Fruit fly (Drosophila melanogaster): Measurements from ENCODE around the gene Oseg4.
A peak's percentile ranks its signal among the peaks of the same experiment; 100 is the strongest.

The Oseg4 gene

DNA sequence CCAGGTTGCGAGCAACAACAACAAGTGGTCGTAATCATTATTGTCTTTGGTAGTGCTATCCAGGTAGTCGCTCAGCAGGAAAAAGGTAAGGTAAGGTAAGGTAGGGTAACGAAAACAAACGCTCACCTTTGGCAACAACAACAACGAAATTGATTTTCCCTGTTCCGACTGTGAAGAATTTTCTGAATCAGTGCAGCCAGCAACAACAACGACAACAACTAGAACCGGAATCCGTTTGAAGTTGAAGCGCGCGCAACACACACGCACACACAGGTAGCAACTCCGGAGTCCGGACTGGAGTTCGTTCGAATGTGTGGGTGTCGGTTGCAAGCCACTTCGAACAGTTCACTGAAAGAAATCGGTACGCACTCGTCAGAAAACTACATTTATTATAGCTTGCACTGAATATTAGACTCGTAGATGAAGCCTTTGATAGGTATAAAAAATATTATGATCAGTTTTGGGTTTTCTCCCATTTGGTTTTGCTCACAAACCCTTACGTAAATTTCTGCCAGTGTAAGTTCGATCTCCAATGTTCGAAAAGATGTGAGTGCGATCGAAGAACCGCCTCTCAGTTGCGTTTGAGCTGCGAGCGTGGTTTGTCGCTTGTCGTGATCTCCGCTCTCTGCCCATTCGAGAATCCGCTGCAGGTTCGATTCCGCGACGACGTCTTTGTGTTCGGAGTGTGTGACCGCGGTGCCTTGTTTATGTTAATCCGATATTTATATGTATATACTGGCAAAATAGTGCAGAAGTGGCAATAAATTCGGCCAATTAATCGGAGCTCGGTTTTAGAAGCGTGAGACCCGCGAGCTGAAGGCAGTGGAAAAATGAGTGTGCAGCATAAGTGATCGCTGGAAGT is 11.0 kb upstream of the Oseg4 start, which contains the start of gene CG13921 (continued):
- TF ChIP-seq kah (GFP tag; optimal IDR thresholded peaks at IDR 0.05) (peak; percentile 95), CG17385 (GFP tag; optimal IDR thresholded peaks at IDR 0.05) (peak; percentile 94), CG14667 (GFP tag; IDR thresholded peaks at IDR 0.05) (peak; percentile 99), chm (GFP tag; IDR thresholded peaks at IDR 0.05) (peak; percentile 99), CG4424 (GFP tag; optimal IDR thresholded peaks at IDR 0.05) (peak; percentile 100), CG10366 (GFP tag; IDR thresholded peaks at IDR 0.05) (peak; percentile 99), pita (GFP tag; optimal IDR thresholded peaks at IDR 0.05) (no peak), CG11560 (tag; IDR thresholded peaks at IDR 0.05) (peak; percentile 89), ind (GFP tag; optimal IDR thresholded peaks at IDR 0.05) (peak; percentile 99), Kr (GFP tag; optimal IDR thresholded peaks at IDR 0.05) (peak; percentile 95), CG10979 (tag; optimal IDR thresholded peaks at IDR 0.05) (peak; percentile 100), CG1529 (GFP tag; optimal IDR thresholded peaks at IDR 0.05) (peak; percentile 98), crc (GFP tag; optimal IDR thresholded peaks at IDR 0.05) (peak; percentile 99), CG32767 (GFP tag; IDR thresholded peaks at IDR 0.05) (peak; percentile 98), Antp (GFP tag; optimal IDR thresholded peaks at IDR 0.05) (peak; percentile 100), aop (GFP tag; IDR thresholded peaks at IDR 0.05) (peak; percentile 97), CG10565 (GFP tag; optimal IDR thresholded peaks at IDR 0.05) (peak; percentile 99), E2f2 (GFP tag; IDR thresholded peaks at IDR 0.05) (peak; percentile 85), PHDP (tag; optimal IDR thresholded peaks at IDR 0.05) (peak; percentile 98), eve (GFP tag; optimal IDR thresholded peaks at IDR 0.05) (peak in 1 of 2 experiments; percentile 100), CG4854 (GFP tag; optimal IDR thresholded peaks at IDR 0.05) (peak; percentile 99), oc (tag; optimal IDR thresholded peaks at IDR 0.05) (peak; percentile 99), Opbp (GFP tag; IDR thresholded peaks at IDR 0.05; ENCODE audit: partially characterized antibody) (peak; percentile 62; the same call in 1 of the 3 replicates), dysf (GFP tag; IDR thresholded peaks at IDR 0.05) (peak; percentile 99), Ada2b (GFP tag; IDR thresholded peaks at IDR 0.05) (peak; percentile 99), Poxn (GFP tag; IDR thresholded peaks at IDR 0.05) (peak; percentile 94), ewg (GFP tag; optimal IDR thresholded peaks at IDR 0.05) (peak; percentile 96), CG4360 (GFP tag; IDR thresholded peaks at IDR 0.05) (peak; percentile 98), Fer1 (GFP tag; optimal IDR thresholded peaks at IDR 0.05) (peak; percentile 97), Mad (GFP tag; optimal IDR thresholded peaks at IDR 0.05) (peak; percentile 99), ranshi (GFP tag; IDR thresholded peaks at IDR 0.05) (peak; percentile 99), CG16815 (GFP tag; optimal IDR thresholded peaks at IDR 0.05) (peak; percentile 100), br (optimal IDR thresholded peaks at IDR 0.05) (no peak), CG11247 (GFP tag; IDR thresholded peaks at IDR 0.05) (peak; percentile 98), Med (GFP tag) (peak; percentile 100), CG12071 (GFP tag; optimal IDR thresholded peaks at IDR 0.05) (peak; percentile 99), caup (GFP tag; optimal IDR thresholded peaks at IDR 0.05; ENCODE audit: severe bottlenecking) (peak; percentile 98), Jarid2 (GFP tag; optimal IDR thresholded peaks at IDR 0.05) (peak; percentile 93), fd102C (GFP tag; optimal IDR thresholded peaks at IDR 0.05) (peak; percentile 100), Asciz (GFP tag; optimal IDR thresholded peaks at IDR 0.05) (peak; percentile 98), bab2 (GFP tag; optimal IDR thresholded peaks at IDR 0.05) (peak; percentile 99), Atf-2 (GFP tag; optimal IDR thresholded peaks at IDR 0.05) (peak; percentile 98), Oli (tag; optimal IDR thresholded peaks at IDR 0.05) (peak; percentile 99), Xrp1 (GFP tag; IDR thresholded peaks at IDR 0.05) (peak; percentile 100), Bgb (GFP tag; IDR thresholded peaks at IDR 0.05; ENCODE audit: partially characterized antibody) (no peak), MTF-1 (GFP tag; optimal IDR thresholded peaks at IDR 0.05; ENCODE audit: borderline replicate concordance) (peak; percentile 98), CG1832 (GFP tag; optimal IDR thresholded peaks at IDR 0.05) (no peak), Stat92E (GFP tag; optimal IDR thresholded peaks at IDR 0.05) (peak in 1 of 3 experiments; percentile 99)
